Fruit fly (Drosophila melanogaster): Measurements from ENCODE around the gene CG32485.

Gene CG32485

dm6 chr3L:3046325-3047156 is 3.6 kb upstream of the CG32485 start, which contains the start of the genes scramb2 and Sk2 (continued):
- peak; percentile 85 for TF ChIP-seq HLH54F (GFP tag; optimal IDR thresholded peaks at IDR 0.05)
- TF ChIP-seq CG34224 (GFP tag; IDR thresholded peaks at IDR 0.05; ENCODE audit: partially characterized antibody): no peak
- peak; percentile 51 for TF ChIP-seq sima (GFP tag; optimal IDR thresholded peaks at IDR 0.05)
- TF ChIP-seq CG7372 (GFP tag; IDR thresholded peaks at IDR 0.05): peak; percentile 93
- peak; percentile 96 for TF ChIP-seq Rfx (GFP tag; IDR thresholded peaks at IDR 0.05)
- peak; percentile 94 for TF ChIP-seq lmd (GFP tag; IDR thresholded peaks at IDR 0.05)
- peak; percentile 92 for TF ChIP-seq Hand (GFP tag; optimal IDR thresholded peaks at IDR 0.05)
- TF ChIP-seq bigmax (GFP tag; optimal IDR thresholded peaks at IDR 0.05): peak; percentile 41
- peak; percentile 99 for TF ChIP-seq Ets65A (GFP tag)
- TF ChIP-seq nau (GFP tag; optimal IDR thresholded peaks at IDR 0.05): peak; percentile 94
- TF ChIP-seq pho (GFP tag; optimal IDR thresholded peaks at IDR 0.05): peak; percentile 72
- peak; percentile 96 for TF ChIP-seq Awh (GFP tag; IDR thresholded peaks at IDR 0.05)
- peak; percentile 91 for TF ChIP-seq danr (GFP tag; IDR thresholded peaks at IDR 0.05)
- TF ChIP-seq Deaf1 (tag; optimal IDR thresholded peaks at IDR 0.05): peak; percentile 76
- peak; percentile 94 for TF ChIP-seq CG10979 (tag; optimal IDR thresholded peaks at IDR 0.05)
- TF ChIP-seq sisA (GFP tag; IDR thresholded peaks at IDR 0.05): peak; percentile 94
- TF ChIP-seq Pdp1 (GFP tag; optimal IDR thresholded peaks at IDR 0.05): peak; percentile 83 to 86
- peak; percentile 97 for TF ChIP-seq unpg (GFP tag; optimal IDR thresholded peaks at IDR 0.05)
- peak; percentile 96 for TF ChIP-seq PHDP (tag; optimal IDR thresholded peaks at IDR 0.05)
- TF ChIP-seq hbn (GFP tag; IDR thresholded peaks at IDR 0.05; ENCODE audit: partially characterized antibody): no peak
- TF ChIP-seq CG10654 (GFP tag; optimal IDR thresholded peaks at IDR 0.05): peak; percentile 89
- TF ChIP-seq corto (GFP tag; optimal IDR thresholded peaks at IDR 0.05): peak; percentile 42
- TF ChIP-seq CG3407 (GFP tag; optimal IDR thresholded peaks at IDR 0.05): peak; percentile 87
- peak; percentile 85 for TF ChIP-seq CG8359 (GFP tag; optimal IDR thresholded peaks at IDR 0.05; ENCODE audit: borderline replicate concordance)
- TF ChIP-seq CG11085 (GFP tag; IDR thresholded peaks at IDR 0.05): peak; percentile 91
- peak; percentile 96 for TF ChIP-seq chm (GFP tag; IDR thresholded peaks at IDR 0.05)
- TF ChIP-seq CG10274 (GFP tag; optimal IDR thresholded peaks at IDR 0.05): peak; percentile 88
- TF ChIP-seq CG17568 (GFP tag; optimal IDR thresholded peaks at IDR 0.05): peak; percentile 94
- peak; percentile 84 for TF ChIP-seq CG8281 (tag; optimal IDR thresholded peaks at IDR 0.05)
- TF ChIP-seq Abd-B (GFP tag; optimal IDR thresholded peaks at IDR 0.05): peak; percentile 89
- no peak for TF ChIP-seq Dp (GFP tag; optimal IDR thresholded peaks at IDR 0.05)
- TF ChIP-seq CG17328 (GFP tag; IDR thresholded peaks at IDR 0.05): peak; percentile 95
- TF ChIP-seq CTCF (GFP tag; optimal IDR thresholded peaks at IDR 0.05): peak; percentile 68
- TF ChIP-seq CG3065 (GFP tag; optimal IDR thresholded peaks at IDR 0.05): peak; percentile 96
- TF ChIP-seq CG4707 (GFP tag; optimal IDR thresholded peaks at IDR 0.05): peak; percentile 91
- TF ChIP-seq Fer1 (GFP tag; optimal IDR thresholded peaks at IDR 0.05): peak; percentile 96
- TF ChIP-seq unc-4 (GFP tag; IDR thresholded peaks at IDR 0.05; ENCODE audit: partially characterized antibody): no peak
- peak; percentile 79 for TF ChIP-seq zfh2 (GFP tag; optimal IDR thresholded peaks at IDR 0.05)
- peak; percentile 58 for TF ChIP-seq HLHmδ (GFP tag; optimal IDR thresholded peaks at IDR 0.05)
- peak; percentile 96 for TF ChIP-seq HmgZ (tag; optimal IDR thresholded peaks at IDR 0.05)
- TF ChIP-seq sug (tag; optimal IDR thresholded peaks at IDR 0.05): peak; percentile 87
- TF ChIP-seq CG12299 (tag; optimal IDR thresholded peaks at IDR 0.05): peak; percentile 95
- peak; percentile 95 for TF ChIP-seq CG12071 (GFP tag; optimal IDR thresholded peaks at IDR 0.05)
- TF ChIP-seq GATAe (GFP tag; conservative IDR thresholded peaks at IDR 0.05): peak; percentile 79
- peak; percentile 94 for TF ChIP-seq fd96Cb (tag; optimal IDR thresholded peaks at IDR 0.05)
- TF ChIP-seq Mad (GFP tag; optimal IDR thresholded peaks at IDR 0.05): peak; percentile 91
- TF ChIP-seq Kr (GFP tag; optimal IDR thresholded peaks at IDR 0.05): no peak
- peak; percentile 96 for TF ChIP-seq nom (GFP tag; optimal IDR thresholded peaks at IDR 0.05)
- peak; percentile 88 for TF ChIP-seq trem (tag; optimal IDR thresholded peaks at IDR 0.05)

All from whole organism, embryonic.